Worm (Caenorhabditis elegans) whole organism, L3 larva: Measurements from ENCODE around the gene T13F2.4.

Experiments
- ceh-16 ChIP-seq: sonication (generic microtip); optimal IDR thresholded peaks from 2 replicates; lab custom pipeline; 2017; ENCODE audit warnings: missing biosample characterization, missing genetic modification characterization
- daf-12 ChIP-seq: fragments of 150-350 bp; optimal IDR thresholded peaks from 2 replicates; lab custom pipeline; 2014; ENCODE audit warnings: missing biosample characterization, missing genetic modification reagents, missing genetic modification characterization
- elt-3 ChIP-seq, 3 experiments: fragments of 150-350 bp in 1 of 3; sonication (generic microtip) in 2 of 3; optimal IDR thresholded peaks; 2 replicates in 2 of 3; 4 replicates in 1 of 3; lab custom pipeline; 2014 to 2017; ENCODE audit warnings: missing biosample characterization in 3 of 3, missing genetic modification characterization in 3 of 3
- eor-1 ChIP-seq, 2 experiments: fragments of 150-350 bp; optimal IDR thresholded peaks; 2 replicates each; lab custom pipeline; 2014 to 2018; ENCODE audit warnings: missing biosample characterization in 2 of 2, missing genetic modification characterization in 2 of 2
- jun-1 ChIP-seq: fragments of 150-350 bp; optimal IDR thresholded peaks from 2 replicates; lab custom pipeline; 2014; ENCODE audit warnings: missing biosample characterization, missing genetic modification reagents, missing genetic modification characterization
- nhr-11 ChIP-seq: fragments of 150-350 bp; optimal IDR thresholded peaks from 2 replicates; lab custom pipeline; 2014; ENCODE audit warnings: missing biosample characterization, missing genetic modification characterization
- nhr-12 ChIP-seq: fragments of 150-350 bp; optimal IDR thresholded peaks from 2 replicates; lab custom pipeline; 2014; ENCODE audit warnings: missing biosample characterization, missing genetic modification characterization
- nhr-28 ChIP-seq: fragments of 150-350 bp; optimal IDR thresholded peaks from 2 replicates; lab custom pipeline; 2014; ENCODE audit warnings: missing biosample characterization, missing genetic modification characterization
- skn-1 ChIP-seq: fragments of 150-350 bp; optimal IDR thresholded peaks from 2 replicates; lab custom pipeline; 2014; ENCODE audit warnings: missing biosample characterization, missing genetic modification characterization

- TF ChIP-seq daf-12 (tag; lab: Kevin White, UChicago) (no peak), ceh-16 (no peak), nhr-12 (tag; lab: Kevin White, UChicago) (no peak), skn-1 (no peak), eor-1 (tag; optimal IDR thresholded peaks at IDR 0.05; lab: Kevin White, UChicago) (no peak), jun-1 (tag; lab: Kevin White, UChicago) (no peak), nhr-11 (no peak), nhr-28 (tag; lab: Kevin White, UChicago) (no peak), elt-3 (tag; optimal IDR thresholded peaks at IDR 0.05; lab: Kevin White, UChicago) (no peak)
Measured at ce11 chrIV:9821621-9822020, 32.0 kb downstream of the T13F2.4 start, which contains the start of gene col-123.
